Fruit fly (Drosophila melanogaster) whole organism, embryonic: ENCODE measurements around the gene Elo68alpha.

Source experiments
- Antp ChIP-seq: fragments of 200-800 bp; sonication (Bioruptor generic); optimal IDR thresholded peaks from 3 replicates; lab custom pipeline; 2016; ENCODE audit warnings: missing biosample characterization, missing genetic modification characterization
- Atf3 ChIP-seq: fragments of 200-800 bp; sonication (Bioruptor generic); optimal IDR thresholded peaks from 3 replicates; lab custom pipeline; 2016; ENCODE audit warnings: missing biosample characterization, missing genetic modification characterization
- BtbVII ChIP-seq: fragments of 200-800 bp; sonication (Bioruptor generic); optimal IDR thresholded peaks from 3 replicates; lab custom pipeline; 2017; ENCODE audit warnings: missing biosample characterization, mild to moderate bottlenecking, missing genetic modification characterization
- CG10321 ChIP-seq: fragments of 200-800 bp; sonication (Bioruptor generic); IDR thresholded peaks from 2 replicates; pipeline ENCODE4 v1.3.6; 2022; ENCODE audit warnings: missing biosample characterization, missing genetic modification characterization
- CG11085 ChIP-seq: fragments of 200-800 bp; sonication (Bioruptor generic); IDR thresholded peaks from 2 replicates; pipeline ENCODE4 v1.3.6; 2022; ENCODE audit warnings: missing biosample characterization, missing genetic modification characterization
- CG12299 ChIP-seq: fragments of 200-800 bp; sonication (Bioruptor generic); optimal IDR thresholded peaks from 2 replicates; lab custom pipeline; 2018; ENCODE audit warnings: missing biosample characterization, mild to moderate bottlenecking, missing genetic modification characterization
- CG12391 ChIP-seq: fragments of 200-800 bp; sonication (Bioruptor generic); optimal IDR thresholded peaks from 3 replicates; lab custom pipeline; 2018; ENCODE audit warnings: missing biosample characterization, mild to moderate bottlenecking, missing genetic modification characterization, moderate library complexity
- CG14710 ChIP-seq: fragments of 200-800 bp; sonication (Bioruptor generic); optimal IDR thresholded peaks from 3 replicates; lab custom pipeline; 2019; ENCODE audit warnings: missing biosample characterization, mild to moderate bottlenecking, missing genetic modification characterization, moderate library complexity
- CG1602 ChIP-seq: fragments of 200-800 bp; sonication (Bioruptor generic); optimal IDR thresholded peaks from 3 replicates; lab custom pipeline; 2016; ENCODE audit warnings: missing biosample characterization, missing genetic modification characterization
- CG16863 ChIP-seq: fragments of 200-800 bp; sonication (Bioruptor generic); optimal IDR thresholded peaks from 3 replicates; lab custom pipeline; 2016; ENCODE audit warnings: missing biosample characterization, missing genetic modification characterization
- CG17186 ChIP-seq: fragments of 200-800 bp; sonication (Bioruptor generic); optimal IDR thresholded peaks from 3 replicates; lab custom pipeline; 2017; ENCODE audit warnings: missing biosample characterization, missing genetic modification reagents, missing genetic modification characterization
- CG17829 ChIP-seq: fragments of 200-800 bp; optimal IDR thresholded peaks from 2 replicates; lab custom pipeline; 2019; ENCODE audit warnings: missing biosample characterization, mild to moderate bottlenecking, missing genetic modification characterization, moderate library complexity
- CG2202 ChIP-seq: fragments of 200-800 bp; sonication (Bioruptor generic); optimal IDR thresholded peaks from 2 replicates; lab custom pipeline; 2018; ENCODE audit warnings: missing biosample characterization, mild to moderate bottlenecking, missing genetic modification characterization
- CG2712 ChIP-seq: fragments of 200-800 bp; optimal IDR thresholded peaks from 3 replicates; lab custom pipeline; 2019; ENCODE audit warnings: missing biosample characterization, mild to moderate bottlenecking, missing genetic modification characterization, moderate library complexity
- CG31224 ChIP-seq: fragments of 200-800 bp; sonication (Bioruptor generic); IDR thresholded peaks from 2 replicates; pipeline ENCODE4 v1.3.6; 2022; ENCODE audit warnings: missing biosample characterization, missing genetic modification characterization
- CG3726 ChIP-seq: fragments of 200-800 bp; sonication (Bioruptor generic); IDR thresholded peaks from 3 replicates; pipeline ENCODE4, ENCODE4 v1.3.6; 2022; ENCODE audit warnings: missing biosample characterization, missing genetic modification characterization
- CG4707 ChIP-seq: fragments of 200-800 bp; sonication (Bioruptor generic); optimal IDR thresholded peaks from 2 replicates; lab custom pipeline; 2018; ENCODE audit warnings: missing biosample characterization, mild to moderate bottlenecking, missing genetic modification characterization, moderate library complexity
- CG6254 ChIP-seq: fragments of 200-800 bp; sonication (Bioruptor generic); optimal IDR thresholded peaks from 3 replicates; lab custom pipeline; 2017; ENCODE audit warnings: mild to moderate bottlenecking, missing biosample characterization, missing genetic modification reagents, missing genetic modification characterization
- CG6654 ChIP-seq: fragments of 200-800 bp; sonication (Bioruptor generic); optimal IDR thresholded peaks from 2 replicates; lab custom pipeline; 2017; ENCODE audit warnings: missing biosample characterization, mild to moderate bottlenecking, missing genetic modification characterization
- CG7745 ChIP-seq: fragments of 200-800 bp; sonication (Bioruptor generic); optimal IDR thresholded peaks from 2 replicates; lab custom pipeline; 2018; ENCODE audit warnings: missing biosample characterization, mild to moderate bottlenecking, missing genetic modification characterization, moderate library complexity
- CG7839 ChIP-seq: fragments of 200-800 bp; sonication (Bioruptor generic); optimal IDR thresholded peaks from 3 replicates; lab custom pipeline; 2018; ENCODE audit warnings: missing biosample characterization, mild to moderate bottlenecking, missing genetic modification characterization, moderate library complexity
- CG7987 ChIP-seq: fragments of 200-800 bp; sonication (Bioruptor generic); optimal IDR thresholded peaks from 2 replicates; lab custom pipeline; 2018; ENCODE audit warnings: missing biosample characterization, mild to moderate bottlenecking, missing genetic modification characterization, moderate library complexity
- CG8359 ChIP-seq: fragments of 200-800 bp; sonication (Bioruptor generic); optimal IDR thresholded peaks from 2 replicates; lab custom pipeline; 2017; ENCODE audit warnings: missing biosample characterization, mild to moderate bottlenecking, missing genetic modification characterization, borderline replicate concordance
- CG9727 ChIP-seq: fragments of 200-800 bp; sonication (Bioruptor generic); optimal IDR thresholded peaks from 3 replicates; lab custom pipeline; 2017; ENCODE audit warnings: missing biosample characterization, mild to moderate bottlenecking, missing genetic modification characterization
- CG9797 ChIP-seq: fragments of 200-800 bp; sonication (Bioruptor generic); optimal IDR thresholded peaks from 3 replicates; lab custom pipeline; 2018; ENCODE audit warnings: missing biosample characterization, mild to moderate bottlenecking, missing genetic modification characterization
- CrebB ChIP-seq: fragments of 200-800 bp; sonication (Bioruptor generic); optimal IDR thresholded peaks from 3 replicates; lab custom pipeline; 2018; ENCODE audit warnings: missing biosample characterization, mild to moderate bottlenecking, missing genetic modification characterization
- Dfd ChIP-seq, 2 experiments: fragments of >200 bp; optimal IDR thresholded peaks; 2 replicates each; lab custom pipeline; 2017; ENCODE audit warnings: missing biosample characterization in 2 of 2, missing genetic modification characterization in 2 of 2
- Fer2 ChIP-seq: fragments of 200-800 bp; sonication (Bioruptor generic); optimal IDR thresholded peaks from 2 replicates; lab custom pipeline; 2018; ENCODE audit warnings: missing biosample characterization, mild to moderate bottlenecking, missing genetic modification characterization, moderate library complexity
- HLH3B ChIP-seq: fragments of 200-800 bp; sonication (Bioruptor generic); IDR thresholded peaks from 2 replicates; pipeline ENCODE4 v1.3.6; 2022; ENCODE audit warnings: missing biosample characterization, missing genetic modification characterization
- Hr78 ChIP-seq, 2 experiments: fragments of 200-800 bp in 1 of 2; fragments of >200 bp in 1 of 2; sonication (Bioruptor generic) in 1 of 2; optimal IDR thresholded peaks; 2 replicates each; lab custom pipeline; 2017 to 2019; ENCODE audit warnings: missing biosample characterization in 2 of 2, missing genetic modification characterization in 2 of 2, mild to moderate bottlenecking in 1 of 2, moderate library complexity in 1 of 2
- Lpt ChIP-seq: fragments of >200 bp; optimal IDR thresholded peaks from 2 replicates; lab custom pipeline; 2018; ENCODE audit warnings: missing biosample characterization, missing genetic modification characterization
- Oaz ChIP-seq: fragments of 200-800 bp; sonication (Bioruptor generic); IDR thresholded peaks from 2 replicates; pipeline ENCODE4 v1.3.6; 2022; ENCODE audit warnings: missing biosample characterization, missing genetic modification characterization
- Opbp ChIP-seq: fragments of 200-800 bp; sonication (Bioruptor generic); IDR thresholded peaks from 3 replicates; pipeline ENCODE4 v1.3.6; 2022; ENCODE audit warnings: missing biosample characterization, missing genetic modification characterization; ENCODE audit not compliant: partially characterized antibody
- Poxn ChIP-seq: fragments of 200-800 bp; sonication (Bioruptor generic); IDR thresholded peaks from 2 replicates; pipeline ENCODE4 v1.3.6; 2022; ENCODE audit warnings: missing biosample characterization, missing genetic modification characterization
- Sox102F ChIP-seq: fragments of 200-800 bp; sonication (Bioruptor generic); optimal IDR thresholded peaks from 2 replicates; lab custom pipeline; 2018; ENCODE audit warnings: missing biosample characterization, mild to moderate bottlenecking, missing genetic modification characterization, moderate library complexity
- Ssrp ChIP-seq: fragments of 200-800 bp; sonication (Bioruptor generic); optimal IDR thresholded peaks from 2 replicates; lab custom pipeline; 2018; ENCODE audit warnings: missing biosample characterization, mild to moderate bottlenecking, missing genetic modification characterization, moderate library complexity
- Xrp1 ChIP-seq: fragments of 200-800 bp; sonication (Bioruptor generic); IDR thresholded peaks from 2 replicates; pipeline ENCODE4 v1.3.6; 2022; ENCODE audit warnings: missing biosample characterization, missing genetic modification characterization
- bowl ChIP-seq: fragments of 200-800 bp; sonication (Bioruptor generic); IDR thresholded peaks from 2 replicates; pipeline ENCODE4 v1.3.6; 2022; ENCODE audit warnings: missing biosample characterization, missing genetic modification characterization
- btn ChIP-seq: fragments of 200-800 bp; sonication (Bioruptor generic); optimal IDR thresholded peaks from 2 replicates; lab custom pipeline; 2016; ENCODE audit warnings: missing biosample characterization, missing genetic modification characterization
- ci ChIP-seq: fragments of 200-800 bp; sonication (Bioruptor generic); IDR thresholded peaks from 3 replicates; pipeline ENCODE4 v1.3.6; 2022; ENCODE audit warnings: missing biosample characterization, missing genetic modification characterization
- emc ChIP-seq: fragments of 200-800 bp; sonication (Bioruptor generic); optimal IDR thresholded peaks from 2 replicates; lab custom pipeline; 2016; ENCODE audit warnings: missing biosample characterization, missing genetic modification characterization
- kah ChIP-seq: fragments of 200-800 bp; sonication (Bioruptor generic); optimal IDR thresholded peaks from 2 replicates; lab custom pipeline; 2018; ENCODE audit warnings: missing biosample characterization, mild to moderate bottlenecking, missing genetic modification characterization
- ken ChIP-seq: fragments of 200-800 bp; sonication (Bioruptor generic); IDR thresholded peaks from 3 replicates; pipeline ENCODE4 v1.3.6; 2022; ENCODE audit warnings: missing biosample characterization, missing genetic modification characterization
- nerfin-1 ChIP-seq: fragments of 200-800 bp; sonication (Bioruptor generic); optimal IDR thresholded peaks from 3 replicates; lab custom pipeline; 2019; ENCODE audit warnings: missing biosample characterization, mild to moderate bottlenecking, missing genetic modification characterization, moderate library complexity
- otp ChIP-seq: fragments of 200-800 bp; sonication (Bioruptor generic); IDR thresholded peaks from 3 replicates; pipeline ENCODE4, ENCODE4 v1.3.6; 2022; ENCODE audit warnings: missing biosample characterization, missing genetic modification characterization
- rib ChIP-seq: fragments of 200-800 bp; sonication (Bioruptor generic); IDR thresholded peaks from 2 replicates; pipeline ENCODE4 v1.3.6; 2022; ENCODE audit warnings: missing biosample characterization, missing genetic modification characterization
- slp2 ChIP-seq: fragments of 200-800 bp; sonication (Bioruptor generic); optimal IDR thresholded peaks from 2 replicates; lab custom pipeline; 2016; ENCODE audit warnings: missing biosample characterization, missing genetic modification characterization
- so ChIP-seq: fragments of 200-800 bp; sonication (Bioruptor generic); IDR thresholded peaks from 3 replicates; pipeline ENCODE4 v1.3.6; 2022; ENCODE audit warnings: missing biosample characterization, missing genetic modification characterization
- sqz ChIP-seq: fragments of 200-800 bp; sonication (Bioruptor generic); optimal IDR thresholded peaks from 3 replicates; lab custom pipeline; 2018; ENCODE audit warnings: missing biosample characterization, mild to moderate bottlenecking, missing genetic modification characterization
- trem ChIP-seq: fragments of 200-800 bp; optimal IDR thresholded peaks from 3 replicates; lab custom pipeline; 2019; ENCODE audit warnings: missing biosample characterization, mild to moderate bottlenecking, missing genetic modification characterization, moderate library complexity
- usp ChIP-seq: fragments of >200 bp; optimal IDR thresholded peaks from 2 replicates; lab custom pipeline; 2017; ENCODE audit warnings: missing biosample characterization, missing genetic modification characterization

Elo68alpha gene

DNA sequence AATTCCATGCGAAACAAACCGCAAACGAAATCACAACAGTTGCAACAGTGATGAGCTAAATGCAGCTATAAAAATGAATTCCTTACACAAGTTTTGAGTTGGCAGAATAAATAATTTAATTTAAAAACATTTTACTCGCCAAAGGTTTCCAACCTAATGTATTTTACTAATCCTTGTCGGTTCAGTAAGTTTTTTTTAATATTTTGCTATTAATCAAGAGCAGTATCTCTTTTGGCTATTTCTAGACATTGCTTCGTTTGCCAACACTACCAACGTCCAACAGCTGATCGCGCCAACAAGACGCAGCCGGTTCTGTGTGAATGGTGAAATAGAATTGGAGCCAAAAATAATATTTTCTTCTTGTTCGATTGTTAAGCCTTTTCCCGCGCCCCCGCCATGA lies 38.1 kb downstream of the Elo68alpha start, which contains the start of the genes CG32075, CG45101 and SuUR (continued):
- TF ChIP-seq CG6254 (GFP tag; lab: Kevin White, UChicago) (peak; percentile 54), slp2 (peak; percentile 85), Poxn (peak; percentile 34; the same call in 1 of the 2 replicates), CG9797 (GFP tag; lab: Kevin White, UChicago) (peak; percentile 23), CG8359 (GFP tag; lab: Kevin White, UChicago) (no peak), Fer2 (tag; lab: Kevin White, UChicago) (peak; percentile 79), ken (GFP tag; lab: Robert Waterston, UW) (peak; percentile 89), CG31224 (GFP tag; lab: Robert Waterston, UW) (peak; percentile 74), Atf3 (peak; percentile 89), CG7839 (tag; lab: Kevin White, UChicago) (peak; percentile 91), CG2712 (tag; lab: Kevin White, UChicago) (peak; percentile 91), btn (GFP tag; lab: Kevin White, UChicago) (no peak), CrebB (tag; lab: Kevin White, UChicago) (peak; percentile 58), sqz (GFP tag; lab: Kevin White, UChicago) (peak; percentile 18), CG6654 (GFP tag; lab: Kevin White, UChicago) (no peak), BtbVII (GFP tag; lab: Kevin White, UChicago) (peak; percentile 13), ci (GFP tag; lab: Robert Waterston, UW) (peak; percentile 87; the same call in 2 of the 3 replicates), Opbp (no peak), CG12391 (peak; percentile 93), kah (GFP tag; lab: Kevin White, UChicago) (peak; percentile 32), Sox102F (GFP tag; lab: Kevin White, UChicago) (peak; percentile 91), bowl (GFP tag; lab: Robert Waterston, UW) (0 out of 2 replicates have a peak, but pooled peaks have one; percentile 40), Xrp1 (GFP tag; lab: Robert Waterston, UW) (peak; percentile 83), CG16863 (GFP tag; lab: Kevin White, UChicago) (peak; percentile 84), CG14710 (peak; percentile 63), usp (no peak), Oaz (peak; percentile 74), so (peak; percentile 78; the same call in 2 of the 3 replicates), CG10321 (GFP tag; lab: Robert Waterston, UW) (no peak), Hr78 (GFP tag; optimal IDR thresholded peaks at IDR 0.05; lab: Kevin White, UChicago) (no peak), otp (GFP tag; lab: Robert Waterston, UW) (peak; percentile 78; the same call in 2 of the 3 replicates), rib (peak; percentile 74), Dfd (GFP tag; optimal IDR thresholded peaks at IDR 0.05; lab: Kevin White, UChicago) (no peak), CG2202 (tag; lab: Kevin White, UChicago) (peak; percentile 59), CG11085 (GFP tag; lab: Robert Waterston, UW) (peak; percentile 64), emc (GFP tag; lab: Kevin White, UChicago) (peak; percentile 10), CG1602 (GFP tag; lab: Kevin White, UChicago) (peak; percentile 92), trem (peak; percentile 79), HLH3B (GFP tag; lab: Robert Waterston, UW) (peak; percentile 78), Lpt (GFP tag; lab: Kevin White, UChicago) (no peak), nerfin-1 (tag; lab: Kevin White, UChicago) (peak; percentile 77), CG17186 (GFP tag; lab: Kevin White, UChicago) (peak; percentile 55), CG7745 (no peak), CG4707 (no peak), CG9727 (GFP tag; lab: Kevin White, UChicago) (peak; percentile 85), CG12299 (tag; lab: Kevin White, UChicago) (peak; percentile 61), Antp (GFP tag; lab: Kevin White, UChicago) (peak; percentile 84), CG7987 (GFP tag; lab: Kevin White, UChicago) (peak; percentile 65), CG3726 (GFP tag; lab: Robert Waterston, UW) (peak; percentile 80; the same call in 2 of the 3 replicates), CG17829 (peak; percentile 88), Ssrp (tag; lab: Kevin White, UChicago) (peak; percentile 88)
